Worm (Caenorhabditis elegans) whole organism, L3 larva: ENCODE measurements around the gene F29F11.20.

Experiments used
- ceh-16 ChIP-seq: sonication (generic microtip); optimal IDR thresholded peaks from 2 replicates; lab custom pipeline; 2017; ENCODE audit warnings: missing biosample characterization, missing genetic modification characterization
- egl-27 ChIP-seq: sonication (generic microtip); optimal IDR thresholded peaks from 4 replicates; lab custom pipeline; 2017; ENCODE audit warnings: missing biosample characterization, missing genetic modification reagents, missing genetic modification characterization
- elt-2 ChIP-seq: sonication (generic microtip); optimal IDR thresholded peaks from 2 replicates; lab custom pipeline; 2016; ENCODE audit warnings: missing genetic modification reagents, mild to moderate bottlenecking, missing genetic modification characterization, missing compliant biosample characterization
- elt-3 ChIP-seq, 3 experiments: fragments of 150-350 bp in 1 of 3; sonication (generic microtip) in 2 of 3; optimal IDR thresholded peaks; 2 replicates in 2 of 3; 4 replicates in 1 of 3; lab custom pipeline; 2014 to 2017; ENCODE audit warnings: missing biosample characterization in 3 of 3, missing genetic modification characterization in 3 of 3
- jun-1 ChIP-seq: fragments of 150-350 bp; optimal IDR thresholded peaks from 2 replicates; lab custom pipeline; 2014; ENCODE audit warnings: missing biosample characterization, missing genetic modification reagents, missing genetic modification characterization
- mdl-1 ChIP-seq: fragments of 150-350 bp; optimal IDR thresholded peaks from 2 replicates; lab custom pipeline; 2014; ENCODE audit warnings: missing biosample characterization, missing genetic modification characterization
- nhr-12 ChIP-seq: fragments of 150-350 bp; optimal IDR thresholded peaks from 2 replicates; lab custom pipeline; 2014; ENCODE audit warnings: missing biosample characterization, missing genetic modification characterization
- nhr-237 ChIP-seq: fragments of 150-350 bp; optimal IDR thresholded peaks from 2 replicates; lab custom pipeline; 2014; ENCODE audit warnings: missing biosample characterization, missing genetic modification characterization
- nhr-76 ChIP-seq: fragments of 150-350 bp; sonication (generic microtip); optimal IDR thresholded peaks from 5 replicates; lab custom pipeline; 2014; ENCODE audit warnings: missing biosample characterization, missing genetic modification characterization
- pha-4 ChIP-seq: fragments of 150-350 bp; optimal IDR thresholded peaks from 2 replicates; lab custom pipeline; 2014; ENCODE audit warnings: missing biosample characterization, missing genetic modification reagents, missing genetic modification characterization
- snpc-4 ChIP-seq: fragments of 150-350 bp; optimal IDR thresholded peaks from 2 replicates; lab custom pipeline; 2014; ENCODE audit warnings: missing biosample characterization, missing genetic modification characterization
- unc-39 ChIP-seq: sonication (generic microtip); optimal IDR thresholded peaks from 4 replicates; lab custom pipeline; 2017; ENCODE audit warnings: missing biosample characterization, missing genetic modification characterization
- zag-1 ChIP-seq: fragments of 150-350 bp; optimal IDR thresholded peaks from 2 replicates; lab custom pipeline; 2014; ENCODE audit warnings: missing biosample characterization, missing genetic modification characterization

DNA sequence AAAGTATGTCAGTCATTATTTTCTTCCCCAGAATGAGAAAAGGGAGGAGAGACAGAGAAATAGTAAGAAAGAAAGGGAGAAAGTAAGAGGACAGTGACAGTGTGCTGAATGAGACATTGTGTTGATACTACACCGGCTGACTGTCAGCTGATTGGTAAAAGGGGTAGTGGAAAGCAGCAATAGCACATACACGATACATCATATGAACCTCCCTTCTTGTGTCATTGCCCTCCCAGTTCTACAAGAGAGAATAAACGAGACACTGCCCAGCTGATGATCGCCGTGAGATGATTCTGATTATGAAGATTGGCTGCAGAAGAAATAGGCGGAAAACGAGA, 32.1 kb downstream of the F29F11.20 start:
- TF ChIP-seq elt-2 (peak; percentile 70), nhr-237 (tag; lab: Kevin White, UChicago) (no peak), zag-1 (tag; lab: Kevin White, UChicago) (no peak), nhr-76 (tag; lab: Kevin White, UChicago) (no peak), snpc-4 (peak; percentile 18), ceh-16 (no peak), egl-27 (tag; lab: Kevin White, UChicago) (no peak), mdl-1 (tag; lab: Kevin White, UChicago) (peak; percentile 53), nhr-12 (tag; lab: Kevin White, UChicago) (no peak), unc-39 (tag; lab: Kevin White, UChicago) (no peak), jun-1 (tag; lab: Kevin White, UChicago) (peak; percentile 65), pha-4 (tag; lab: Kevin White, UChicago) (peak; percentile 80), elt-3 (tag; optimal IDR thresholded peaks at IDR 0.05; lab: Kevin White, UChicago) (no peak)
